Fruit fly (Drosophila melanogaster) whole organism, larva: Measurements from ENCODE around the gene Cbl.

Experiments
- noc ChIP-seq: fragments of 200-800 bp; sonication (Bioruptor generic); optimal IDR thresholded peaks from 3 replicates; lab custom pipeline; 2019; ENCODE audit warnings: missing biosample characterization, mild to moderate bottlenecking, missing genetic modification characterization, moderate library complexity

Cbl gene

DNA sequence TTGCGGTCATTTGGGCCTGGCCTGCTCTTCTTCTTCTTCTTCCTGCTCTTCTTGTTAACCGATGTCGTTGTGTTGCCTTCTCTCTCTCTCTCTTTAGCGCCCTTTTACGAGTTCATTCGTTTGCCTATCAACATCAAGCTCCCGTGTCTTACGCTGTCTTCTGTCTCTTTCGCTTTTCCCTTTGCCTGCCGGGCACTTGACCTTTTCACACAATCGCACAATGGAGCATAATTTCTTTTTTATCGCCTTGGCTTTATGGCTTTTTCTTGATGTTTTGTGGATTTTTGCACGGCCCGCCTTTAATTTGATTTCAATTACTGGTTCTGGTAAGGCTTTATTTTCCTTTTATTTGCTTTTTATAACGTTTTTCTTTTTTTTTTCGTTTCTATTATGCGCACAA, 3.4 kb upstream of the Cbl start:
- TF ChIP-seq noc (tag; lab: Kevin White, UChicago) = no peak

DNA sequence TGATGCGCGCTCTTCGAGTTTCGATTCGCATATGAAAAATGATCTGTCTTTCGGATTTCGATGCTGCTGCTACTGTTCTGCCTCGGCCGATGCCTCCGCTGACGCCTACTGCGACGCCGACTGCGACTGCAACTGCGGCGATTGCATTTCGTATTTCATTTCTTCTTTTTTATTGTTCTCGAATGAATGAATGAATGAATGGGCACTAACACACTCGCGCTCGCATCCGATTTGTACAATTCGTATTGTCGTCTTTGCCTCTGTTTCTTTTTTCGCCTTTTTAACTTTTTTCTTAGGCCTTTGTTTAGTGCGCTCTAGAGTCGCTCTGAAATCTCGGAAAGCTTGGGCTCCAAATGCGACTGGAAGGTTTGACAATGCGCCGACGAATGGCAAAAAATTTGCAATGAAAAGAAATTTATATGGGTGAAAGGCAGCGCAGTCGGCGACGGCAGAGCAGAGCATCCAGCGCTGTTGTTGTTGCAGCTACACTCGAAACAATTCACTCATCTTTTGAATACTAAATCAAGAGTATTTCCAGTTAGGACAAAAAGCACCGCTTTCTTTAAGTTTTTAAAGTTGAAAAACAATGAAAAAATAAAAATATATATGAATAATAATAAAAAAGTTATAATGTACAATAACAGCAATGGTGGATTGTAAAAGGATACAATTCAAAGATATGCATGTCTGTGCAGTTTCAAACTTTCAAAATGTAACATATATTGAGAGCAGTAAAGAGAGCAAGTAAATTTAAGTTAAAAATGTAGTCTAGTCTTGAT, 2.8 kb upstream of the Cbl start, which contains the start of gene CG32354:
Gene CG32354 (minus strand): TSS at position 398 of the 779 bp plus-strand sequence.
- TF ChIP-seq noc (tag; lab: Kevin White, UChicago) = no peak

DNA sequence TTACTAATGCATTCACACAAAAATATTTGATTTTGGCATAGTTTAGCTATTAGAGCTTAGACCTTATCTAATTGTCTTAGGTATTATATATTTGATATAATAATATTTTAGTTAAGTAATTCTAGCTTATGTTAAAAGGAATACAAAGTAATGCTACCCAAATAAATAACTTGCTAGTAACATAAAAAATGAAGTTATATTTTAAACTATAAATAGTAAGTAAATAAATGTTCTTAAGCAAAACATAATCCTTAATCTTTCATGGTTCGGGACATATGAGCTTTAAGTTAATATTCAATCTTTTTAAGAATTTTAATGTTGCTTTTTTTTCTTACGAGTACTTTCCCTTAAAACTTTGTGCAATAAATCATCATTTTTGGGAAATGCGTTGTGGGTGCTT, 1.6 kb upstream of the Cbl start:
- TF ChIP-seq noc (tag; lab: Kevin White, UChicago) = no peak

DNA sequence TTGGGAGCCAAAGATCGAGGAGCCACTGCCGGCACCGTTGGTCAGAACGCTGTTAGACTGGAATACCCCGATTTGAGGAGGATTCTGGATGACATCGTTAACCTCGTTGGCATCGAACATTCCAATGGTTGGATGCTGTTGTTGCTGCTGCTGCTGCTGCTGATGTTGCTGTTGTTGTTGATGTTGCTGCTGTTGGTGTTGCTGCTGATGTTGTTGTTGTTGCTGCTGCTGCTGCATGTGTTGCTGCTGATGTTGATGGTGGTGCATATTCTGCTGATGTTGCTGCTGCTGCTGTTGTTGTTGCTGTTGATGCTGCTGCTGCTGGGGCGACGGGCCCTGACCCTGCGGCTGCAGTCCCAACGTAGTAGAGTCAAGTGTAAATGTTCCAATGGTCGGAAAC, 12.8 kb downstream of the Cbl start:
- no peak for TF ChIP-seq noc (tag; lab: Kevin White, UChicago)

DNA sequence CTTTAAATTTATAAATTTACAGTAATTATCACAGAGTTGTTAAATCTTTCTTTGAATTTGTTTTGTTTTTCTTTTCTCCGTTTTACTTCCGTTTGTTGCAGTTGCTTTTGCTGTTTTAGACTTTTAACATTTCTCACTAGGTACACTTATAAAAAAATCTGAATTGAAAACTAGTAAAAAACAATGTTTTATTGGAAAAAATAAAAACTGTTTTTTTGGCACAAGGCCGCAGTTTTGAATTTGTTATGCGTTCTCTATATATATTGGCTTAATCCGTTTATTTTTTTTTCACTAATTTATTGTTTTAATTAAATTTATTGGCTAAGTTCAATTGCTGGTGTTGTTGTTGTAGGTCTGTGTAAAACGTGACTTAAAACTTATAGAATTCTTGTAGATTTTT, 15.3 kb downstream of the Cbl start:
- no peak for TF ChIP-seq noc (tag; lab: Kevin White, UChicago)

DNA sequence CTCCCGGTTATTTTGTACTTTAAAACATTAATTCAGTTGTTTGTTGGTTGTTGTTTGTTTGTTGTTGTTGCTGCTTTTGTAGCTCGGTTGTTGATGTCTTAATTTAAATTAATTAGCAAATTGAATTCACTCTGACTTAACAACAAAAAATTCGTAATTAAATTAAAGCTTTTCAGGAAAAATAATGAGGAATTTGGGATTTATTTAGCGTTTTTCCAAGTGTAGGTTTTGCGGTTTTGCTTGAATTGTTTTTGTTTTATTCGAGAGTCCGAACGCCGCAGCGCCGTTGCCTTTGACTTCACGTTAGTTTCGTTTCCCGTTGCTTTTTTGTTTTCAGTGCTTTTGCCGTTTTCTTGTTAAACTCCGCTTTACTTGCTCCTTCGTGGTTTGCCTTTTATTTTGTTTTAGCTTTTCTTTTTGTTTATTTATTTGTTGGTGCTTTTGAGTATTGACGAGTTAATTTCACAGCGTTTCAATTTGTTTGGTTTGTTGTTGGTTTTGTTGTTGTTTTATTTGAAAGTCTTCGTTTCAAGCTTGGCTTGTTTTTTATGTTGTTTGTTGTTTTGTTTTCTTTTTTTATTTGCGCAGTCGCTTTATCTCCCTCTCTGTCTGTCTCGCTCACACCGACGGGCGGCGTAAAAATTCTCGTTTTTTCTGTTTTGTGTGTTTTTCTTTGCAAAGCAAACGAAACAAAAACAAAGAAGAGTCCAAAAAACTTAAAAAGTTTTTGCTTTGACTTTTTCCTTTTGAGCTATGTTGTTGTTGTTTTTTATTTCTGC, 16.2 kb downstream of the Cbl start:
- no peak for TF ChIP-seq noc (tag; lab: Kevin White, UChicago)

DNA sequence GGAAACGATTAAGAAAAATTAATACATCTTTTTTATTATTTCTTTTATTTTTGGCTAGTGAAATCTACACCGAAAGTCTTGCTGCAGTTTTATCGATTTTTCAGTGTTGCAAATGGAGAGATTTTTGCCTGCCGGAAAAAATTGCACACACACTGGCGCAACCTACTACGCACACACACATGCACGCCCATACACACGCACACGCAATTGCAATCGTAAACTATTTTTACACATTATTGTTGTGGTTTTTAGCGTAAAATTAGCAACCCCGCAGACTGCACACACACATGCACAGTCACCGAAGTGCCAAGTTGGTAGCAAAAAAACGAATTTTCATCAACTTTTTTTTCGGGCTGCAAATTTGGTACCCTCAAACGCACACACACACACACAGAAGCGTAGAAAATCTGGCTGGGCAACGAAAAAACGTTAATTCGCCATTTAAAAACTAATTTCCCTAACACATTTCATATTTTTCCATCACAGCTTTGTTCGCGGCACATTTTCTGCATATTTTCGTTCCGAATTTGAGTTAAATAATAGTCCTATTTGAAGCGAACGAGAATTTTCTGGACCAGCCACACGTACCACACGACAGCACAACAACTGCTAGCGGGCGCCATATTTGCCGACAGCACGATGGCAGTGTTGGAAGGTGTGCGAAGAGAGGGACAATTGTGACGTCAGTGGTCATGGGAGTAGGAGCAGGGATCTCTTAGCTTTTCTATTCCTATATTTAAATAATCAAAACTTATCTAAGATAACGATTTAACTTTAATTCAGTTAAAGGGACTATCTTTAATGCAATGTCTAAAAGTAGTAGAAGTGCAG, 17.2 kb downstream of the Cbl start, which contains the start of gene Unr:
Gene Unr (minus strand): TSS at position 637 of the 831 bp plus-strand sequence.
- TF ChIP-seq noc (tag; lab: Kevin White, UChicago) = peak; percentile 62

DNA sequence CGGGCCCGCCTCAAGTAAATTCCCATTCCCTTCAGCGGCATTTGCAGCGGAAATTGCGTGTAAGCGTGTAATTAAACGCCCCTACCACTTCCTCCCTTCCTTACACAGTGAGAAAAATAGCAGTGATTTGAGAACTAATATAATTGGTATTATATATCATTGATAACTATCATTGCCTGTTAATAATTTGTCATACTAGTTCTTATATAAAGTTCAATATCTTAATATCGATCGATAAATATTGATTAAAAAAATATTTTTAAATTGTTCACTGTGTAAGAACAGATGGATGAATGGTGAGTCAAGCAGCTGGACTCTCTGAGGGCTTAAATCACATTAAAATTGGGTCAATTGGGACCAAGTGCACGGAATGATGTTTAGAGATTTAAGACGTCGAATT, 20.3 kb downstream of the Cbl start:
- no peak for TF ChIP-seq noc (tag; lab: Kevin White, UChicago)

DNA sequence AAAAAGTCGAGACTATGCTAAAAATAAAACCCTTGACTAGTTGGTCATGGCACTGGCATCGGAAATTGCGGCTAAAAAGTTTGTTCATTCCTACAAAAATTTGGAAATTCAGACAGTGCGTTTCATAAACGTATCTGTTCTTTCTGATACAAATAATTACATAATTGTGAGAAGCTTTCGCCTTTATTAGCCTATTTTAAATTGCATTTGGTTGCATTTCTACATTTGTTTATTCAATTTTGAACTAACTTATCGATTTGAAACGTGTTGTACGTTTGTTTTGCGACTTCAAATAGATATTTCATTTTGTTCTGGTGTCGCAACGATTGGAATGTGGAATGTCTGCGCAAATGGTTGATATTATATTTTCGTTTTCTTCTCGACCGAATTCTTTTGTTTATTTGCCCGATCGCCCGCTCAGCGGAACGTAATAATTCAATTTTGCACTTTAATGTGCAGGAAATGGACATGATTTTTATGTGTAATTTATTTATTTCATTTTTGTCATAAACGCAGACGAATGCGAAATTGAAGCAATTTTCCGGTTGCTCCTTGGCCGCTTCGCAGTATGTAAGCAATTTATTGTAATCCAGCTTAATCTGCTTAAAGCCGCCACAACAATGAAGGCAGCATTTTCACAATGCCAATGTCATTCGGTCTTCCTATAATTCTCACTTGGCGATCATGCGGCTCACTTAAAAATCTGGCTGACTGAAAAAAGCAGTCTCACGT, 21.5 kb downstream of the Cbl start:
- TF ChIP-seq noc (tag; lab: Kevin White, UChicago) = peak; percentile 86

DNA sequence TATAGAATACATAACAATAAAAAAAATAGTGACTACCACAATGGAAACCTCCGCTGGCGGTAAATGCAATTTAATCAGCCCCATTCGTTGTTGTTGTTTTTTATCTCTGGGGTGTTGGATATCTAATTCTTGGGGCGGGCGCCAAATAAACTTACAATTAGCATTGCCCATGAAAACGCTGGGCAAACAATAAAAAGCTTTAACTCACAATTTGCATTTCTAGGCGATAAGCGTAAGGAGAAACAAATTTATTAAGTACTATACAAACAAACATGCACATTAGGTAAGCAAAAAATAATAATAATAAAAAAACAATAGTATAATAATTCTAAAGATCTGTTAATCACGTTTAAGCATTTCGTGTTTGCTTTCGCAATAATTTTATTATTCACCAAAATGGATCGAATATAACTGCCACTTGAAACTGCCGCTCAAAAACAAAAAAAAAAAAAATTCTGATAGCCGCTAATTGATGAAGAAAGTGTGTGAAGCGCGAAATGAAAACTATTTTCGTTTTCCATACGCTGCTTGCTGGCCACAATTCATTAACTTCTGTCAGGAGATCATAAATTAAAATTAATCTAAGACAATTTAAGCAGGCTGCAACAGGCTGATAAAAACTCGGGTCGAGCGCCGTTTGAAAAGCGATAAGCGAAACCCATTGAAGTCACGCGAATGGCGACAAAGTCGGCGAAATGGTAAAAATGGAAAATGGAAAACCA, 23.2 kb downstream of the Cbl start:
- TF ChIP-seq noc (tag; lab: Kevin White, UChicago) = peak; percentile 78

DNA sequence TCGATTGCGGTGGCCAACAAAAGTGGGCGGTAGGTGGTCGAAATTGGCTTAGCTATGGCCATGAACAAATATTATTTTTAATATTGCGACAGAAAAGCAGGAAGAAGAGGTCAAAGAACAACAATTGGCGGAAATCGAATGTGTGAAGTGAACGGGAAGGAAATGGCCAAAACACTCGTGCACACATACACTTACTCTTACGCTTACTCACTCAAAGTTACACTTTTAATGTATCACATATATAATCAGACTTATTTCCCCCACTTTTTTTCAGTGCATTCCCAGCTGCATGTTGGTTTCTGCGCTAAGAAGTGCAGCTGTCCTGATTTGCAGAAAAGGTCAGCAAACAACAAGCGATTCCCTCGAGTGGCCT, 23.7 kb downstream of the Cbl start:
- no peak for TF ChIP-seq noc (tag; lab: Kevin White, UChicago)

DNA sequence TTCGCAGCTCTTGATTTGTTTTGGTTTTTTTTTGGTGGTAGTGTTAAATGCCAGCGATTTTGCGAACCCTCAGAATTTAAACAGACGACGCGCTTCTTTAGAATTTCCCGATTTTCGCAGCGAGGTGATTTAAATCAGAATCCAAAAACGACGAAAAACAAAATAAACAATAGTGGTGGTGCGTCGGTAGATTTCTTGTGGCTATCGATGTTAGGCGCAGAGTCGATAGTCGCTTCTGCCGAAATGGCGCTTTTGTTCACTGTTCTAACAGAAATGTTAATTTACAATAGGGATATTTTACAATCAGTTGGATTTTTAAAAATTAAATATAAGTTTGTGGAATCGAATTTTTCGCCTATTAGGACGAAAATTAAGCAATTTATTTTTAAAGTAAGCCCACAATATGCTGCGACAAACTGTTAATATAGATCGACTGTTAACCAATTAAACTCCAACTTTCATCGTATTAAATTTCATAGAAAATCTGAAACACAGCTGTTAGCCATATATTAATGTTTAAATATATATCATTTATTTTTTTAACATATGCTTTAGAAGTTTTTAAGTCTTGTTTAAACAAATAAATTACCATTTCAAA, 24.5 kb downstream of the Cbl start, which contains the start of gene CG6983:
Gene CG6983 (minus strand): TSS at position 176 of the 598 bp plus-strand sequence.
- TF ChIP-seq noc (tag; lab: Kevin White, UChicago) = no peak

DNA sequence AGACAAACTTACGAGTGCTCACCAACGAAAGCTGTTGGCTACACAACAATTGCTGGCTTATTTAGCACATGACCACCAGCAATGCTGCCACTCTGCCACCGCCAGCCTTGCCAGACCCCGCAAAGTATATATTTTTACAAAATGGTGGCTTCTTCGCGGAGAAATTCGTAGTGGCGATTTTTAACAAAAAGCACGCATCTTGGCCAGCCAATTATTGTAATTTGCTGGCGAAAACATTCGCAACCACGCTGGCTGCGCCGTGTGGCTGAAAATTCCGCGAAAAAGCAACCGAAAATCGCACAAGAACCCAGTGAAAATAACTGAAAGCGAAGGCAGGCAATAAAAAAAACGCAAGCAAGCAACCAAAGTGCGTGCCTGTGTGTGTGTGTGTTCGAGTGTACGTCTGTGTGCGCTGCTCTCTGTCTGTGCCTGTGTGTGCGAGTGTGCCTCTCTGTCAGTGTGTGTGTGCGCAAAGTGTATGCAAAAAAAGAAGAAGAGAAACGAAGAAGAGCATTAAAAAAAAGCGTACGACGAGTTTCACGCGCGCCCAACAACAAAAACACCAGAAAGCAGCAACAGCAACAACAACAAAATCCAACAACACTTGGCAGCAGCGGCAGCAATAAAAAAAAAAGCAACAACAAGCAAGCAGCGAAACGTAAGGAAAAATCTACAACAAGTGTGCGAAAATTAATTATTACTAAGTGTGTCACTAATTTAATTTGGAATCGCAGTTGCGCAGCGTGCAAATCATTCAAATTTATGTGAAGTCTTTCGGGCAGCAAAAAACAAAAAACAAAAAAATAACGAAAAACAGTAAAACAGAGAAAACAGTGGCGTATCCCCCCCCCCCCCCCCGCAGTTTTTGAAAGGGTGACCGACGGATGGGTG, 25.3 kb downstream of the Cbl start, which contains the start of gene Gug:
Gene Gug (plus strand): TSS at position 123 of the 891 bp plus-strand sequence.
- TF ChIP-seq noc (tag; lab: Kevin White, UChicago) = peak; percentile 51
